Fruit fly (Drosophila melanogaster) whole organism, embryonic: ENCODE measurements around the gene CG7985.

Source experiments
- Bdp1 ChIP-seq: fragments of 200-800 bp; sonication (Bioruptor generic); optimal IDR thresholded peaks from 3 replicates; lab custom pipeline; 2016; ENCODE audit warnings: missing biosample characterization, missing genetic modification characterization
- CG1024 ChIP-seq: fragments of 200-800 bp; sonication (Bioruptor generic); IDR thresholded peaks from 2 replicates; pipeline ENCODE4 v1.3.6; 2022; ENCODE audit warnings: missing biosample characterization, missing genetic modification characterization
- CG10267 ChIP-seq: fragments of 200-800 bp; sonication (Bioruptor generic); optimal IDR thresholded peaks from 2 replicates; lab custom pipeline; 2018; ENCODE audit warnings: missing biosample characterization, mild to moderate bottlenecking, missing genetic modification characterization, moderate library complexity
- CG10366 ChIP-seq: fragments of 200-800 bp; sonication (Bioruptor generic); IDR thresholded peaks from 2 replicates; pipeline ENCODE4 v1.3.6; 2022; ENCODE audit warnings: missing biosample characterization, missing genetic modification characterization
- CG11723 ChIP-seq: fragments of 200-800 bp; sonication (Bioruptor generic); optimal IDR thresholded peaks from 2 replicates; lab custom pipeline; 2017; ENCODE audit warnings: missing biosample characterization, mild to moderate bottlenecking, missing genetic modification characterization
- CG12071 ChIP-seq: fragments of 200-800 bp; sonication (Bioruptor generic); optimal IDR thresholded peaks from 3 replicates; lab custom pipeline; 2018; ENCODE audit warnings: missing biosample characterization, mild to moderate bottlenecking, missing genetic modification characterization
- CG12299 ChIP-seq: fragments of 200-800 bp; sonication (Bioruptor generic); optimal IDR thresholded peaks from 2 replicates; lab custom pipeline; 2018; ENCODE audit warnings: missing biosample characterization, mild to moderate bottlenecking, missing genetic modification characterization
- CG15514 ChIP-seq: fragments of 200-800 bp; sonication (Bioruptor generic); optimal IDR thresholded peaks from 3 replicates; lab custom pipeline; 2017; ENCODE audit warnings: missing biosample characterization, missing genetic modification characterization, mild to moderate bottlenecking, moderate library complexity, missing genetic modification reagents
- CG17361 ChIP-seq: fragments of 200-800 bp; sonication (Bioruptor generic); IDR thresholded peaks from 3 replicates; pipeline ENCODE4 v1.3.6; 2022; ENCODE audit warnings: missing biosample characterization, missing genetic modification characterization
- CG2199 ChIP-seq: fragments of 200-800 bp; sonication (Bioruptor generic); IDR thresholded peaks from 3 replicates; pipeline ENCODE4 v1.3.6; 2022; ENCODE audit warnings: missing biosample characterization, missing genetic modification characterization
- CG2712 ChIP-seq: fragments of 200-800 bp; optimal IDR thresholded peaks from 3 replicates; lab custom pipeline; 2019; ENCODE audit warnings: missing biosample characterization, mild to moderate bottlenecking, missing genetic modification characterization, moderate library complexity
- CG31365 ChIP-seq: fragments of 200-800 bp; sonication (Bioruptor generic); optimal IDR thresholded peaks from 2 replicates; lab custom pipeline; 2018; ENCODE audit warnings: missing biosample characterization, mild to moderate bottlenecking, missing genetic modification characterization
- CG34422 ChIP-seq: fragments of 200-800 bp; sonication (Bioruptor generic); IDR thresholded peaks from 3 replicates; pipeline ENCODE4 v1.3.6; 2022; ENCODE audit warnings: missing biosample characterization, missing genetic modification characterization
- CG4707 ChIP-seq: fragments of 200-800 bp; sonication (Bioruptor generic); optimal IDR thresholded peaks from 2 replicates; lab custom pipeline; 2018; ENCODE audit warnings: missing biosample characterization, mild to moderate bottlenecking, missing genetic modification characterization, moderate library complexity
- CG4730 ChIP-seq: fragments of 200-800 bp; sonication (Bioruptor generic); IDR thresholded peaks from 2 replicates; pipeline ENCODE4 v1.3.6; 2022; ENCODE audit warnings: missing biosample characterization, missing genetic modification characterization
- CG7556 ChIP-seq: fragments of 200-800 bp; sonication (Bioruptor generic); optimal IDR thresholded peaks from 2 replicates; lab custom pipeline; 2017; ENCODE audit warnings: missing biosample characterization, mild to moderate bottlenecking, missing genetic modification characterization
- CG7839 ChIP-seq: fragments of 200-800 bp; sonication (Bioruptor generic); optimal IDR thresholded peaks from 3 replicates; lab custom pipeline; 2018; ENCODE audit warnings: missing biosample characterization, mild to moderate bottlenecking, missing genetic modification characterization, moderate library complexity
- CG8089 ChIP-seq: fragments of 200-800 bp; sonication (Bioruptor generic); optimal IDR thresholded peaks from 3 replicates; lab custom pipeline; 2016; ENCODE audit warnings: missing biosample characterization, missing genetic modification characterization
- CoRest ChIP-seq: fragments of 200-800 bp; sonication (Bioruptor generic); optimal IDR thresholded peaks from 3 replicates; lab custom pipeline; 2018; ENCODE audit warnings: missing biosample characterization, mild to moderate bottlenecking, missing genetic modification characterization, moderate library complexity
- D ChIP-seq, 2 experiments: fragments of 200-800 bp in 1 of 2; fragments of >200 bp in 1 of 2; sonication (Bioruptor generic) in 1 of 2; optimal IDR thresholded peaks; 2 replicates in 1 of 2; 3 replicates in 1 of 2; lab custom pipeline; 2017; ENCODE audit warnings: mild to moderate bottlenecking in 1 of 2, missing biosample characterization in 1 of 2, missing genetic modification characterization in 1 of 2, missing genetic modification reagents in 1 of 2
- Dip2 ChIP-seq: fragments of 200-800 bp; sonication (Bioruptor generic); IDR thresholded peaks from 2 replicates; pipeline ENCODE4 v1.3.6; 2022; ENCODE audit warnings: missing biosample characterization, missing genetic modification characterization
- Dip3 ChIP-seq: fragments of 200-800 bp; sonication (Bioruptor generic); optimal IDR thresholded peaks from 3 replicates; lab custom pipeline; 2016; ENCODE audit warnings: missing biosample characterization, missing genetic modification characterization
- Doc2 ChIP-seq: fragments of 200-800 bp; sonication (Bioruptor generic); IDR thresholded peaks from 2 replicates; pipeline ENCODE4 v1.3.6; 2022; ENCODE audit warnings: missing biosample characterization, missing genetic modification characterization
- H2.0 ChIP-seq: fragments of 200-800 bp; sonication (Bioruptor generic); IDR thresholded peaks from 2 replicates; pipeline ENCODE4 v1.3.6; 2022; ENCODE audit warnings: missing biosample characterization, missing genetic modification characterization
- HLH4C ChIP-seq: fragments of 200-800 bp; sonication (Bioruptor generic); IDR thresholded peaks from 3 replicates; pipeline ENCODE4 v1.3.6; 2022; ENCODE audit warnings: missing biosample characterization, missing genetic modification characterization; ENCODE audit not compliant: partially characterized antibody
- Hand ChIP-seq: fragments of 200-800 bp; sonication (Bioruptor generic); optimal IDR thresholded peaks from 2 replicates; lab custom pipeline; 2017; ENCODE audit warnings: mild to moderate bottlenecking, missing biosample characterization, missing genetic modification reagents, missing genetic modification characterization
- Med ChIP-seq: fragments of 200-800 bp; sonication (Bioruptor generic); peaks from one replicate; lab custom pipeline; 2016; ENCODE audit warnings: missing biosample characterization, missing genetic modification characterization, mild to moderate bottlenecking, inconsistent platforms, moderate library complexity
- NFAT ChIP-seq: fragments of 200-800 bp; sonication (Bioruptor generic); IDR thresholded peaks from 2 replicates; pipeline ENCODE4 v1.3.6; 2022; ENCODE audit warnings: missing biosample characterization, missing genetic modification characterization
- Nf-YB ChIP-seq: fragments of 200-800 bp; sonication (Bioruptor generic); optimal IDR thresholded peaks from 3 replicates; lab custom pipeline; 2019; ENCODE audit warnings: missing biosample characterization, mild to moderate bottlenecking, missing genetic modification characterization, moderate library complexity
- Rx ChIP-seq: fragments of 200-800 bp; sonication (Bioruptor generic); IDR thresholded peaks from 2 replicates; pipeline ENCODE4 v1.3.6; 2022; ENCODE audit warnings: missing biosample characterization, missing genetic modification characterization
- Spps ChIP-seq: fragments of 200-800 bp; sonication (Bioruptor generic); optimal IDR thresholded peaks from 2 replicates; lab custom pipeline; 2018; ENCODE audit warnings: missing biosample characterization, mild to moderate bottlenecking, missing genetic modification characterization
- al ChIP-seq: fragments of 200-800 bp; sonication (Bioruptor generic); IDR thresholded peaks from 2 replicates; pipeline ENCODE4 v1.3.6; 2022; ENCODE audit warnings: missing biosample characterization, missing genetic modification characterization
- amos ChIP-seq: fragments of 200-800 bp; sonication (Bioruptor generic); IDR thresholded peaks from 2 replicates; pipeline ENCODE4 v1.3.6; 2022; ENCODE audit warnings: missing biosample characterization, missing genetic modification characterization; ENCODE audit not compliant: partially characterized antibody
- ap ChIP-seq: fragments of 200-800 bp; sonication (Bioruptor generic); IDR thresholded peaks from 2 replicates; pipeline ENCODE4 v1.3.6; 2022; ENCODE audit warnings: missing biosample characterization, missing genetic modification characterization
- bcd ChIP-seq: fragments of 200-800 bp; sonication (Bioruptor generic); optimal IDR thresholded peaks from 2 replicates; lab custom pipeline; 2017; ENCODE audit warnings: missing biosample characterization, mild to moderate bottlenecking, missing genetic modification characterization
- btn ChIP-seq: fragments of 200-800 bp; sonication (Bioruptor generic); optimal IDR thresholded peaks from 2 replicates; lab custom pipeline; 2016; ENCODE audit warnings: missing biosample characterization, missing genetic modification characterization
- crol ChIP-seq: fragments of 200-800 bp; sonication (Bioruptor generic); IDR thresholded peaks from 2 replicates; pipeline ENCODE4 v1.3.6; 2022; ENCODE audit warnings: missing biosample characterization, missing genetic modification characterization
- dmrt11E ChIP-seq: fragments of 200-800 bp; sonication (Bioruptor generic); optimal IDR thresholded peaks from 3 replicates; lab custom pipeline; 2018; ENCODE audit warnings: missing biosample characterization, mild to moderate bottlenecking, missing genetic modification characterization, moderate library complexity
- ewg ChIP-seq: fragments of 200-800 bp; sonication (Bioruptor generic); optimal IDR thresholded peaks from 3 replicates; lab custom pipeline; 2017; ENCODE audit warnings: mild to moderate bottlenecking, missing biosample characterization, missing genetic modification reagents, missing genetic modification characterization
- fd64A ChIP-seq: fragments of 200-800 bp; sonication (Bioruptor generic); optimal IDR thresholded peaks from 3 replicates; lab custom pipeline; 2018; ENCODE audit warnings: missing biosample characterization, mild to moderate bottlenecking, missing genetic modification characterization
- ftz-f1 ChIP-seq: fragments of 200-800 bp; sonication (Bioruptor generic); optimal IDR thresholded peaks from 2 replicates; lab custom pipeline; 2016; ENCODE audit warnings: missing biosample characterization, missing genetic modification characterization
- grn ChIP-seq: fragments of 200-800 bp; sonication (Bioruptor generic); optimal IDR thresholded peaks from 3 replicates; lab custom pipeline; 2017; ENCODE audit warnings: missing biosample characterization, missing genetic modification characterization
- gsb ChIP-seq: fragments of 200-800 bp; sonication (Bioruptor generic); IDR thresholded peaks from 2 replicates; pipeline ENCODE4 v1.3.6; 2022; ENCODE audit warnings: missing biosample characterization, missing genetic modification characterization
- kay ChIP-seq: fragments of 200-800 bp; sonication (Bioruptor generic); optimal IDR thresholded peaks from 2 replicates; lab custom pipeline; 2016; ENCODE audit warnings: missing biosample characterization, missing genetic modification characterization
- lab ChIP-seq: fragments of 200-800 bp; sonication (Bioruptor generic); optimal IDR thresholded peaks from 3 replicates; lab custom pipeline; 2017; ENCODE audit warnings: missing biosample characterization, missing genetic modification characterization, mild to moderate bottlenecking, moderate library complexity, missing genetic modification reagents
- luna ChIP-seq: fragments of 200-800 bp; sonication (Bioruptor generic); optimal IDR thresholded peaks from 2 replicates; lab custom pipeline; 2016; ENCODE audit warnings: missing biosample characterization, missing genetic modification characterization
- odd ChIP-seq: fragments of 200-800 bp; sonication (Bioruptor generic); optimal IDR thresholded peaks from 2 replicates; lab custom pipeline; 2017; ENCODE audit warnings: missing biosample characterization, mild to moderate bottlenecking, missing genetic modification characterization
- pros ChIP-seq: fragments of 200-800 bp; sonication (Bioruptor generic); optimal IDR thresholded peaks from 3 replicates; lab custom pipeline; 2019; ENCODE audit warnings: missing biosample characterization, mild to moderate bottlenecking, missing genetic modification characterization, moderate library complexity
- sima ChIP-seq: fragments of 200-800 bp; sonication (Bioruptor generic); optimal IDR thresholded peaks from 2 replicates; lab custom pipeline; 2016; ENCODE audit warnings: missing biosample characterization, missing genetic modification characterization
- tup ChIP-seq: fragments of 200-800 bp; sonication (Bioruptor generic); optimal IDR thresholded peaks from 2 replicates; lab custom pipeline; 2016; ENCODE audit warnings: missing biosample characterization, mild to moderate bottlenecking, missing genetic modification characterization, moderate library complexity

The CG7985 gene

dm6 chr3R:18220211-18220749 is 20.6 kb downstream of the CG7985 start, which contains the start of the genes CG7988 and CG7183 (continued):
- TF ChIP-seq al (GFP tag; lab: Robert Waterston, UW) (peak; percentile 98), tup (GFP tag; lab: Kevin White, UChicago) (peak; percentile 90), H2.0 (GFP tag; lab: Robert Waterston, UW) (peak; percentile 99), CG4730 (peak; percentile 99), crol (GFP tag; lab: Robert Waterston, UW) (peak; percentile 72), Doc2 (GFP tag; lab: Robert Waterston, UW) (peak; percentile 83; the same call in 1 of the 2 replicates), CoRest (tag; lab: Kevin White, UChicago) (peak; percentile 99), CG10366 (peak; percentile 98), btn (GFP tag; lab: Kevin White, UChicago) (peak; percentile 78), NFAT (GFP tag; lab: Robert Waterston, UW) (peak; percentile 96), Hand (peak; percentile 87), CG7839 (tag; lab: Kevin White, UChicago) (peak; percentile 99), Bdp1 (GFP tag; lab: Kevin White, UChicago) (peak; percentile 87), Spps (tag; lab: Kevin White, UChicago) (peak; percentile 98), CG7556 (peak; percentile 97), pros (peak; percentile 47), D (optimal IDR thresholded peaks at IDR 0.05; lab: Kevin White, UChicago) (no peak), D (GFP tag; optimal IDR thresholded peaks at IDR 0.05; lab: Kevin White, UChicago) (peak; percentile 94), CG8089 (GFP tag; lab: Kevin White, UChicago) (peak; percentile 94), Med (GFP tag; lab: Kevin White, UChicago) (peak; percentile 97), CG10267 (tag; lab: Kevin White, UChicago) (peak; percentile 95), HLH4C (no peak), CG4707 (GFP tag; lab: Kevin White, UChicago) (peak; percentile 89), CG1024 (GFP tag; lab: Robert Waterston, UW) (peak; percentile 94), CG2199 (GFP tag; lab: Robert Waterston, UW) (peak; percentile 94), fd64A (peak; percentile 60), Dip3 (GFP tag; lab: Kevin White, UChicago) (peak; percentile 94), ftz-f1 (GFP tag; lab: Kevin White, UChicago) (peak; percentile 58), CG2712 (peak; percentile 99), kay (peak; percentile 96), sima (GFP tag; lab: Kevin White, UChicago) (peak; percentile 82), dmrt11E (tag; lab: Kevin White, UChicago) (peak; percentile 99), gsb (GFP tag; lab: Robert Waterston, UW) (peak; percentile 94), ap (GFP tag; lab: Robert Waterston, UW) (peak; percentile 98), CG34422 (peak; percentile 99), Dip2 (GFP tag; lab: Robert Waterston, UW) (peak; percentile 65), bcd (GFP tag; lab: Kevin White, UChicago) (peak; percentile 96), CG12299 (tag; lab: Kevin White, UChicago) (peak; percentile 97), grn (GFP tag; lab: Kevin White, UChicago) (no peak), lab (GFP tag; lab: Kevin White, UChicago) (peak; percentile 96), amos (GFP tag; lab: Robert Waterston, UW) (no peak), Nf-YB (GFP tag; lab: Kevin White, UChicago) (peak; percentile 89), ewg (GFP tag; lab: Kevin White, UChicago) (peak; percentile 95), CG15514 (peak; percentile 85), CG11723 (peak; percentile 92), luna (GFP tag; lab: Kevin White, UChicago) (peak; percentile 87), CG12071 (GFP tag; lab: Kevin White, UChicago) (peak; percentile 83), CG17361 (GFP tag; lab: Robert Waterston, UW) (peak; percentile 99), odd (no peak), Rx (GFP tag; lab: Robert Waterston, UW) (peak; percentile 93), CG31365 (tag; lab: Kevin White, UChicago) (peak; percentile 60)
